Worm (Caenorhabditis elegans) whole organism, mixed stage, embryonic: ENCODE results near the gene T07D1.3.

Source experiments
- M03D4.4 ChIP-seq: sonication (generic microtip); optimal IDR thresholded peaks from 2 replicates; lab custom pipeline; 2017; ENCODE audit warnings: mild to moderate bottlenecking, missing genetic modification characterization, missing compliant biosample characterization
- blmp-1 ChIP-seq: fragments of 150-350 bp; optimal IDR thresholded peaks from 2 replicates; lab custom pipeline; 2014; ENCODE audit warnings: missing biosample characterization, missing genetic modification characterization
- ceh-39 ChIP-seq: fragments of 150-350 bp; optimal IDR thresholded peaks from 2 replicates; lab custom pipeline; 2014; ENCODE audit warnings: missing biosample characterization, missing genetic modification characterization
- ceh-43 ChIP-seq: fragments of 200-800 bp; sonication (Bioruptor generic); optimal IDR thresholded peaks from 2 replicates; lab custom pipeline; 2018; ENCODE audit warnings: mild to moderate bottlenecking, missing genetic modification characterization, moderate library complexity, missing compliant biosample characterization
- ceh-83 ChIP-seq: fragments of 200-800 bp; sonication (Bioruptor generic); optimal IDR thresholded peaks from 2 replicates; lab custom pipeline; 2018; ENCODE audit warnings: mild to moderate bottlenecking, missing genetic modification characterization, missing compliant biosample characterization
- ces-1 ChIP-seq: fragments of 150-350 bp; optimal IDR thresholded peaks from 2 replicates; lab custom pipeline; 2014; ENCODE audit warnings: missing biosample characterization, missing genetic modification reagents, missing genetic modification characterization
- cnd-1 ChIP-seq: fragments of 200-800 bp; sonication (Bioruptor generic); optimal IDR thresholded peaks from 2 replicates; lab custom pipeline; 2018; ENCODE audit warnings: mild to moderate bottlenecking, missing genetic modification characterization, missing compliant biosample characterization
- drap-1 ChIP-seq: fragments of 200-800 bp; sonication (Bioruptor generic); optimal IDR thresholded peaks from 3 replicates; lab custom pipeline; 2018; ENCODE audit warnings: mild to moderate bottlenecking, missing genetic modification characterization, missing compliant biosample characterization
- elt-1 ChIP-seq: sonication (generic microtip); optimal IDR thresholded peaks from 2 replicates; lab custom pipeline; 2017; ENCODE audit warnings: missing genetic modification characterization, mild to moderate bottlenecking, missing compliant biosample characterization, antibody characterized with exemption, moderate library complexity, borderline replicate concordance; ENCODE audit not compliant: insufficient read depth
- elt-3 ChIP-seq: fragments of 150-350 bp; optimal IDR thresholded peaks from 2 replicates; lab custom pipeline; 2014; ENCODE audit warnings: missing biosample characterization, missing genetic modification characterization
- flh-1 ChIP-seq: fragments of 200-800 bp; sonication (Bioruptor generic); optimal IDR thresholded peaks from 2 replicates; lab custom pipeline; 2018; ENCODE audit warnings: mild to moderate bottlenecking, missing genetic modification characterization, moderate library complexity, missing compliant biosample characterization
- ham-2 ChIP-seq: fragments of 200-800 bp; sonication (Bioruptor generic); optimal IDR thresholded peaks from 2 replicates; lab custom pipeline; 2018; ENCODE audit warnings: mild to moderate bottlenecking, missing genetic modification characterization, missing compliant biosample characterization
- hlh-1 ChIP-seq: fragments of 150-350 bp; optimal IDR thresholded peaks from 2 replicates; lab custom pipeline; 2014; ENCODE audit warnings: missing biosample characterization, missing genetic modification reagents, missing genetic modification characterization
- lin-13 ChIP-seq: fragments of 150-350 bp; optimal IDR thresholded peaks from 2 replicates; lab custom pipeline; 2014; ENCODE audit warnings: missing biosample characterization, missing genetic modification characterization
- lin-32 ChIP-seq: fragments of 200-800 bp; sonication (Bioruptor generic); optimal IDR thresholded peaks from 2 replicates; lab custom pipeline; 2018; ENCODE audit warnings: mild to moderate bottlenecking, missing genetic modification characterization, missing compliant biosample characterization
- lsy-2 ChIP-seq: fragments of 150-350 bp; optimal IDR thresholded peaks from 2 replicates; lab custom pipeline; 2014; ENCODE audit warnings: missing biosample characterization, missing genetic modification characterization
- mab-5 ChIP-seq: fragments of 150-350 bp; optimal IDR thresholded peaks from 2 replicates; lab custom pipeline; 2014; ENCODE audit warnings: missing biosample characterization, missing genetic modification characterization
- mep-1 ChIP-seq: fragments of 150-350 bp; optimal IDR thresholded peaks from 2 replicates; lab custom pipeline; 2017; ENCODE audit warnings: missing biosample characterization, missing genetic modification reagents, missing genetic modification characterization, inconsistent platforms
- mls-2 ChIP-seq: sonication (generic microtip); optimal IDR thresholded peaks from 2 replicates; lab custom pipeline; 2016; ENCODE audit warnings: mild to moderate bottlenecking, missing genetic modification characterization, moderate library complexity, missing compliant biosample characterization
- nhr-12 ChIP-seq: fragments of 150-350 bp; optimal IDR thresholded peaks from 2 replicates; lab custom pipeline; 2014; ENCODE audit warnings: missing biosample characterization, missing genetic modification characterization
- nhr-2 ChIP-seq: fragments of 150-350 bp; optimal IDR thresholded peaks from 2 replicates; lab custom pipeline; 2014; ENCODE audit warnings: missing biosample characterization, missing genetic modification characterization
- nhr-237 ChIP-seq: fragments of 150-350 bp; optimal IDR thresholded peaks from 2 replicates; lab custom pipeline; 2014; ENCODE audit warnings: missing biosample characterization, missing genetic modification characterization
- nhr-28 ChIP-seq: fragments of 150-350 bp; optimal IDR thresholded peaks from 2 replicates; lab custom pipeline; 2014; ENCODE audit warnings: missing biosample characterization, missing genetic modification characterization
- nhr-76 ChIP-seq: sonication (generic microtip); optimal IDR thresholded peaks from 2 replicates; lab custom pipeline; 2017; ENCODE audit warnings: missing biosample characterization, missing genetic modification characterization
- sem-2 ChIP-seq: fragments of 200-800 bp; sonication (Bioruptor generic); optimal IDR thresholded peaks from 2 replicates; lab custom pipeline; 2018; ENCODE audit warnings: mild to moderate bottlenecking, missing genetic modification characterization, missing compliant biosample characterization
- snpc-4 ChIP-seq: fragments of 150-350 bp; optimal IDR thresholded peaks from 2 replicates; lab custom pipeline; 2014; ENCODE audit warnings: missing biosample characterization, missing genetic modification characterization
- sptf-1 ChIP-seq: sonication (generic microtip); optimal IDR thresholded peaks from 2 replicates; lab custom pipeline; 2017; ENCODE audit warnings: mild to moderate bottlenecking, missing genetic modification characterization, moderate library complexity, missing compliant biosample characterization
- tbx-8 ChIP-seq: fragments of 200-800 bp; sonication (Bioruptor generic); optimal IDR thresholded peaks from 2 replicates; lab custom pipeline; 2018; ENCODE audit warnings: mild to moderate bottlenecking, missing genetic modification characterization, moderate library complexity, missing compliant biosample characterization
- unc-120 ChIP-seq: sonication (generic microtip); optimal IDR thresholded peaks from 2 replicates; lab custom pipeline; 2017; ENCODE audit warnings: missing genetic modification characterization, missing compliant biosample characterization; ENCODE audit not compliant: poor library complexity, severe bottlenecking
- unc-39 ChIP-seq: fragments of 150-350 bp; optimal IDR thresholded peaks from 2 replicates; lab custom pipeline; 2014; ENCODE audit warnings: missing biosample characterization, missing genetic modification characterization
- unc-62 ChIP-seq: fragments of 150-350 bp; optimal IDR thresholded peaks from 2 replicates; lab custom pipeline; 2014; ENCODE audit warnings: missing biosample characterization, missing genetic modification reagents, missing genetic modification characterization
- zip-8 ChIP-seq: fragments of 150-350 bp; optimal IDR thresholded peaks from 2 replicates; lab custom pipeline; 2014; ENCODE audit warnings: missing biosample characterization, missing genetic modification characterization
- ztf-11 ChIP-seq: fragments of 150-350 bp; optimal IDR thresholded peaks from 2 replicates; lab custom pipeline; 2014; ENCODE audit warnings: missing biosample characterization, missing genetic modification characterization

Gene T07D1.3

DNA sequence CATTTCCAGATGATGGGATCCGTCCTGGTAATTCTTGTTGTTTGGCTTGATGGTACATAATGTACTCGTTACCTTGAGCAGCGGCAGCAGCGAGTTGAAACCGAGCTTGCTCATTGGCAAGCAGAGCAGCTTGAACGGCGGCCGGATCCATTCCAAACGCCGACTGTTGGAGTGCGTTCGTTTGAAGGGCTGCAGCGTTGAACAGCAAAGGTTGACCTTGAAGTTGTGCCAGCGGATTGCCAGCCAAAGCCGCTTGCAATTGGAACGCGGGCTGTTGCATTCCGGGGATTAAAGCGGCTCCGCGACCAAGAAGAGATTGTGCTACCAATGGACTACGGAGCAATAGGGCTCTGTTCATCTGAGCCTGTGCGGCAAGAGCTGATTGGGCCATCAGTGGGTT lies 3.0 kb upstream of the T07D1.3 start:
- TF ChIP-seq lin-13 (tag; lab: Kevin White, UChicago) (no peak), M03D4.4 (tag; lab: Kevin White, UChicago) (no peak), elt-3 (no peak), zip-8 (tag; lab: Kevin White, UChicago) (no peak), sem-2 (GFP tag; lab: Kevin White, UChicago) (no peak)

- TF ChIP-seq unc-120 (tag; lab: Kevin White, UChicago) (no peak), ceh-39 (no peak), cnd-1 (tag; lab: Kevin White, UChicago) (no peak), mls-2 (tag; lab: Kevin White, UChicago) (no peak), ceh-43 (GFP tag; lab: Kevin White, UChicago) (no peak), snpc-4 (tag; lab: Kevin White, UChicago) (no peak), lin-13 (tag; lab: Kevin White, UChicago) (no peak), zip-8 (tag; lab: Kevin White, UChicago) (no peak), ztf-11 (tag; lab: Kevin White, UChicago) (no peak), hlh-1 (tag; lab: Kevin White, UChicago) (no peak), sptf-1 (tag; lab: Kevin White, UChicago) (no peak), flh-1 (GFP tag; lab: Kevin White, UChicago) (no peak), nhr-28 (tag; lab: Kevin White, UChicago) (no peak), ham-2 (GFP tag; lab: Kevin White, UChicago) (no peak), M03D4.4 (tag; lab: Kevin White, UChicago) (no peak), nhr-237 (tag; lab: Kevin White, UChicago) (no peak), lin-32 (GFP tag; lab: Kevin White, UChicago) (no peak), mep-1 (tag; lab: Kevin White, UChicago) (no peak), unc-39 (no peak), elt-3 (no peak)
Observed at ce11 chrX:2441163-2441562, 2.0 kb downstream of the T07D1.3 start.

- TF ChIP-seq ces-1 (no peak), lsy-2 (tag; lab: Kevin White, UChicago) (no peak), snpc-4 (tag; lab: Kevin White, UChicago) (no peak), lin-13 (tag; lab: Kevin White, UChicago) (no peak), unc-120 (tag; lab: Kevin White, UChicago) (no peak), blmp-1 (tag; lab: Kevin White, UChicago) (no peak), nhr-28 (tag; lab: Kevin White, UChicago) (no peak), ceh-83 (GFP tag; lab: Kevin White, UChicago) (no peak), tbx-8 (no peak)
- TF ChIP-seq, all 35 proteins: peak for 0
Observed at ce11 chrX:2439728-2440127, 3.5 kb downstream of the T07D1.3 start.

- TF ChIP-seq nhr-28 (tag; lab: Kevin White, UChicago) (no peak), unc-62 (GFP tag; lab: Kevin White, UChicago) (no peak), sptf-1 (tag; lab: Kevin White, UChicago) (no peak), snpc-4 (tag; lab: Kevin White, UChicago) (no peak), blmp-1 (tag; lab: Kevin White, UChicago) (no peak), cnd-1 (tag; lab: Kevin White, UChicago) (no peak), flh-1 (GFP tag; lab: Kevin White, UChicago) (no peak), nhr-12 (tag; lab: Kevin White, UChicago) (no peak), mab-5 (tag; lab: Kevin White, UChicago) (no peak), ceh-83 (GFP tag; lab: Kevin White, UChicago) (no peak), lin-32 (GFP tag; lab: Kevin White, UChicago) (no peak), nhr-76 (no peak), drap-1 (GFP tag; lab: Kevin White, UChicago) (no peak)
Observed at ce11 chrX:2439309-2439708, 3.9 kb downstream of the T07D1.3 start.

ce11 chrX:2438857-2439256 lies 4.3 kb downstream of the T07D1.3 start, which contains the start of gene gid-2:
Gene gid-2 (minus strand): TSS chrX:2438957.
- TF ChIP-seq mab-5 (tag; lab: Kevin White, UChicago) (no peak), sptf-1 (tag; lab: Kevin White, UChicago) (no peak), nhr-12 (tag; lab: Kevin White, UChicago) (no peak), nhr-2 (tag; lab: Kevin White, UChicago) (no peak), cnd-1 (tag; lab: Kevin White, UChicago) (no peak), sem-2 (GFP tag; lab: Kevin White, UChicago) (no peak), mls-2 (tag; lab: Kevin White, UChicago) (no peak), ces-1 (no peak), M03D4.4 (tag; lab: Kevin White, UChicago) (no peak), elt-1 (tag; lab: Kevin White, UChicago) (no peak), unc-39 (no peak)
